Fruit fly (Drosophila melanogaster) whole organism: ENCODE data around the gene Xport-A.

Experiments
- CG8478 ChIP-seq: fragments of >200 bp; optimal IDR thresholded peaks from 2 replicates; lab custom pipeline; 2018; ENCODE audit warnings: inconsistent platforms
- Dll ChIP-seq: fragments of >200 bp; optimal IDR thresholded peaks from 2 replicates; lab custom pipeline; 2017
- EcR ChIP-seq, 2 experiments: fragments of >200 bp; optimal IDR thresholded peaks; 2 replicates each; lab custom pipeline; 2017; ENCODE audit warnings: missing biosample characterization in 2 of 2, missing genetic modification characterization in 2 of 2, missing genetic modification reagents in 2 of 2
- pan ChIP-seq: fragments of >200 bp; optimal IDR thresholded peaks from 2 replicates; lab custom pipeline; 2017
- psq ChIP-seq: fragments of >200 bp; optimal IDR thresholded peaks from 2 replicates; lab custom pipeline; 2017
- usp ChIP-seq: fragments of >200 bp; optimal IDR thresholded peaks from 2 replicates; lab custom pipeline; 2017; ENCODE audit warnings: missing biosample characterization, missing genetic modification characterization, mixed read lengths

Xport-A gene

dm6 chr3R:19902328-19902727, 12.9 kb downstream of the Xport-A start:
- TF ChIP-seq CG8478 (lab: Kevin White, UChicago), result no peak

DNA sequence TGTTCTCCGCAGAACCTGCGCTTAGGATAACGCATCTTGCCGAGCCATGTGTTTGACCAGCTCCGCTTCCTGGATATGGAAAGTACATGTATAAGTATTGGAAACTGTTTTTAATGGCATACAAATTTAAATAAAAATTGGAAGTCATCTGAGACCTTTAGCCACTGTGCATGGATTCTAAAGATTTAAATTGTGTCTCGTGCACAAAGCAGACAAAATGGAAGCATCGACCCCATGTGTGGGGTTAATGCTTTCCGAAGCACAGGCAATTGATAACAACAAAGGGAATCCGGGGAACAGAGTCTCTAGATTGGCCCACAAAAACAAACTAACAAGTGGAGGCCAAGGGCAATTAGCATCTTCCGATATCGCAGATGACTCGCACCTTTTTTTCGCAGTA, 13.5 kb downstream of the Xport-A start:
- no peak for TF ChIP-seq pan
- TF ChIP-seq EcR (GFP tag; optimal IDR thresholded peaks at IDR 0.05; lab: Kevin White, UChicago), result no peak
- TF ChIP-seq Dll, result no peak
- TF ChIP-seq CG8478 (lab: Kevin White, UChicago), result no peak
- TF ChIP-seq psq (lab: Kevin White, UChicago), result no peak

- TF ChIP-seq Dll, result no peak
- TF ChIP-seq CG8478 (lab: Kevin White, UChicago), result no peak
- no peak for TF ChIP-seq EcR (GFP tag; optimal IDR thresholded peaks at IDR 0.05; lab: Kevin White, UChicago)
- TF ChIP-seq pan, result no peak
- no peak for TF ChIP-seq psq (lab: Kevin White, UChicago)
- no peak for TF ChIP-seq usp (GFP tag; lab: Kevin White, UChicago)
Measured at dm6 chr3R:19895305-19895704, 19.9 kb downstream of the Xport-A start.

dm6 chr3R:19892046-19892445, 23.2 kb downstream of the Xport-A start:
- TF ChIP-seq CG8478 (lab: Kevin White, UChicago), result no peak
- no peak for TF ChIP-seq usp (GFP tag; lab: Kevin White, UChicago)
- TF ChIP-seq EcR (GFP tag; optimal IDR thresholded peaks at IDR 0.05; lab: Kevin White, UChicago), result no peak
- no peak for TF ChIP-seq psq (lab: Kevin White, UChicago)

DNA sequence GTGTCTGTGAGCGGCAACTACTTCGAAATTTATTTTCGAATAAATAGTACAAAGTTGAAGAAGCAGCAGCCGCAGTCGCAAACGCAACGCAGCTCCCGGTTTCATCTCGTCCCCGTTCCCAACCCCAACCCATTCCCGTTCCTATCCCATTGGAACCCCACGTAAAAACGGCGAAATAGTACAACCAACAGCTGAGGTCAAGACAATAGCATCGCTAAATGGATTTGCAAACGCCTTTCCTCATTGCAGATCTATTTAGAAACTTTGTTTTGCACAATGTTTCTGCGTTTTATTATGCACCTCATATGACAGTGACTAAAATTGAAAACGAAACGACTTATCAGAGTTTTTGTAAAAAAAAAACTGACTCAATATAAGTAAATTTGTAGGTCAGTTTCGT, 23.8 kb downstream of the Xport-A start:
- TF ChIP-seq Dll (no peak), EcR (GFP tag; optimal IDR thresholded peaks at IDR 0.05; lab: Kevin White, UChicago) (no peak), usp (GFP tag; lab: Kevin White, UChicago) (no peak), CG8478 (lab: Kevin White, UChicago) (no peak), psq (lab: Kevin White, UChicago) (no peak), pan (no peak)

DNA sequence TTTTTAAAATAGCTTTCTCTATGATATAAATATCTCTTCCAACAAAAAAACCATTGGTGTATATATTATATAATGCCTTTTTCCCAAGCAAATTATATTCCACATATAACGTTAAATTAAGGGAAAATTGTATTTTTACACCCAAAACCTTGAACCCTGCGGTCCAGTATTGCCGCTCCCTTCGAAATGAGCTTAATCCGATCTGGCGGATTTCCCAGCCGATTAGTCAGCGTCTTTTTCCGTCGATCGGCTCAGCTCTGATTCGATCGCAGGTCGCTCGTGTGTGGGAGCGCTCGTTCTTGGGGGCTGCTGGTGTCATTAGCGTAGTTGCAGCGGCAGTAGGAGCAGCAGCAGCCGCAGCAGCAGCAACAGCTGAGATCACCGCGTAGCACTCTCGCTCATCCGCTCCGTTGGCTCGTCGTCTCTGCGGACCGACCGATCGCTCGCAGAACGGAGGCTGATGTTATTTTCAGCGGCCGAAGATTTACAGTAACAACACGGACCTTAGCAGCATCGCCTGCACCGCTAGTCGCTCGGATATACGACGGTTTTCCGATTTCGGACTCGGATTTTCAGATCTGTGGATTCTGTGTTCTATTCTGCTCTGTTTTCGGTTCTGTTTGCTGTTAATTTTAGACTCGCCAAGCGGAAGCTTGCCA, 24.7 kb downstream of the Xport-A start, which contains the start of gene CG4733:
CG4733 (plus strand) TSS at position 350 of the 659 bp plus-strand sequence.
- TF ChIP-seq psq (lab: Kevin White, UChicago), result no peak
- no peak for TF ChIP-seq EcR (GFP tag; optimal IDR thresholded peaks at IDR 0.05; lab: Kevin White, UChicago)
- no peak for TF ChIP-seq Dll
- TF ChIP-seq pan, result no peak
- no peak for TF ChIP-seq CG8478 (lab: Kevin White, UChicago)
- no peak for TF ChIP-seq usp (GFP tag; lab: Kevin White, UChicago)

DNA sequence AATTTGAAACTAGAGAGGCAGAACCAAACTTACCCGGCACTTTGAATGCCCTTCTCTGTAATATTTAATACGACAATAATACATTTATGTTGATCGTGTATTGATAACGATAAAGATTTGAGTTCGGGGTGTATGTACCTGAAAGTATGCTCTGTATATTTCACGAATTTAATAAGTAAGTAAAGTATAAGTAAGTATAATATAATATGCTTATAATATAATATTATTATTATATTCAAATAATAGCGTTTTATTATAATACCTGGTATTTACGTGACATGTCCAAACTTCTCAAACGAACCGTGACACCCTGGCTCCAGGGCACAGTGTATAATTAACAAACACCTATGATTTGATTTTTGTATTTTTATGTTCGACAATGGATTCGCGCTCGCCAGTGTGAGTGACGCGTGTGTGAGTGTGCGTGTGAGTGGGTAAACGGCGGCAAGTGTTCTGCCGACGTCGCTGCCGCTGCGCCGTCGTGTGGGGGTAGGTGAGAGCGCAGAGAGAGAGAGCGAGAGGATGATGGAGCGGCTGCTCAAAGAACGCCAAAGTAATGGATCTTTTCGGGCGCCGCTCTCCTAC, 25.5 kb downstream of the Xport-A start:
- TF ChIP-seq psq (lab: Kevin White, UChicago) (no peak), Dll (peak; percentile 82)

dm6 chr3R:19888156-19888784, 26.9 kb downstream of the Xport-A start, which contains the start of gene ninaE:
Gene ninaE, minus strand, starts transcription at chr3R:19888206.
- no peak for TF ChIP-seq psq (lab: Kevin White, UChicago)
- TF ChIP-seq Dll, result no peak
- no peak for TF ChIP-seq EcR (GFP tag; optimal IDR thresholded peaks at IDR 0.05; lab: Kevin White, UChicago)

DNA sequence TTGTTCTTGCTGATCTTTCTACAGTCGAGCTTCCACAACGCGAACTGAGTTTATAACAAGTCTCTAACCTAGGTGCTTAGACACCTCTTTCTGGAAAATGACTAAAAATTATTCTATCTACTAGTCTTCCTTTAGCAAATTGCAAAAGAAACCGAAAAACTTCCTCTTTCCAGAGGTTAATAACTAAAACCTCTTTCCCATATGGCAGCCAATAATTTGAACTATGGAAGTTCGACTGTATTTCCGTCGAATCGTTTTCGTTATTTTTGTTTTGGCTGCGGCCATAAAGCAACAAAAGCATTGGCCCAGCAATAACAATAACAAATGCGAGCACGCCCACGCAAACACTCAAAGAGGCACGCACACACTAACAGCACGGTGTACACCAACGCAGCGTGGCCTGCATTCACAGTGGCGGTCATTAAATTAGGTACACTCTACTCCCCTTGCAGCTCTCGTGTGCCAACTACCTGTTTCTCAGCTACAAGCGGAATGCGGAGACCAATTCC, 34.7 kb downstream of the Xport-A start:
- TF ChIP-seq Dll (no peak), psq (lab: Kevin White, UChicago) (no peak), usp (GFP tag; lab: Kevin White, UChicago) (no peak), CG8478 (lab: Kevin White, UChicago) (no peak), pan (no peak), EcR (GFP tag; optimal IDR thresholded peaks at IDR 0.05; lab: Kevin White, UChicago) (no peak)

- TF ChIP-seq EcR (GFP tag; optimal IDR thresholded peaks at IDR 0.05; lab: Kevin White, UChicago) (no peak), pan (no peak), psq (lab: Kevin White, UChicago) (no peak), CG8478 (lab: Kevin White, UChicago) (no peak), Dll (no peak), usp (GFP tag; lab: Kevin White, UChicago) (no peak)
Measured at dm6 chr3R:19879470-19880052, 35.7 kb downstream of the Xport-A start, which contains the start of gene Ask1. Gene Ask1, plus strand, starts transcription at chr3R:19879719.

- TF ChIP-seq Dll (no peak), pan (no peak), usp (GFP tag; lab: Kevin White, UChicago) (no peak)
Measured at dm6 chr3R:19877427-19878076, 37.7 kb downstream of the Xport-A start, which contains the start of the genes CG17186 and Arc42. Gene CG17186, minus strand, starts transcription at chr3R:19877514. Gene Arc42, plus strand, starts transcription at chr3R:19877737.
